Worm (Caenorhabditis elegans) whole organism, early embryonic: ENCODE data around the gene E02C12.19.

Source experiments
- B0310.2 ChIP-seq: sonication (generic microtip); optimal IDR thresholded peaks from 2 replicates; lab custom pipeline; 2016; ENCODE audit warnings: mild to moderate bottlenecking, missing genetic modification characterization, missing compliant biosample characterization
- F13C5.2 ChIP-seq: sonication (generic microtip); optimal IDR thresholded peaks from 2 replicates; lab custom pipeline; 2017; ENCODE audit warnings: mild to moderate bottlenecking, missing genetic modification characterization, inconsistent platforms, missing compliant biosample characterization
- ama-1 ChIP-seq: fragments of 150-350 bp; optimal IDR thresholded peaks from 2 replicates; lab custom pipeline; 2014
- ceh-36 ChIP-seq: sonication (generic microtip); optimal IDR thresholded peaks from 2 replicates; lab custom pipeline; 2016; ENCODE audit warnings: missing genetic modification characterization, inconsistent platforms, missing compliant biosample characterization
- hmg-4 ChIP-seq: fragments of 200-800 bp; sonication (Bioruptor generic); optimal IDR thresholded peaks from 2 replicates; lab custom pipeline; 2018; ENCODE audit warnings: mild to moderate bottlenecking, missing genetic modification characterization, missing compliant biosample characterization
- scrt-1 ChIP-seq: fragments of 200-800 bp; sonication (Bioruptor generic); IDR thresholded peaks from 2 replicates; pipeline ENCODE4 v1.3.6; 2022; ENCODE audit warnings: missing genetic modification characterization, missing compliant biosample characterization

ce11 chrV:9416624-9417023, 40.3 kb upstream of the E02C12.19 start, which contains the start of gene F36D4.1:
- no peak for TF ChIP-seq ceh-36 (tag; lab: Kevin White, UChicago)
- no peak for TF ChIP-seq hmg-4
- no peak for TF ChIP-seq ama-1 (lab: Kevin White, UChicago)
- no peak for TF ChIP-seq B0310.2 (tag; lab: Kevin White, UChicago)
- no peak for TF ChIP-seq F13C5.2 (tag; lab: Kevin White, UChicago)
- TF ChIP-seq scrt-1 (GFP tag; lab: Robert Waterston, UW): no peak
